Worm (Caenorhabditis elegans): Measurements from ENCODE around the gene Y34B4A.2.

ce11 chrX:5248754-5249153 lies 30.5 kb upstream of the Y34B4A.2 start:
- no peak for TF ChIP-seq tra-4 (tag; optimal IDR thresholded peaks at IDR 0.05)
- TF ChIP-seq ama-1 (optimal IDR thresholded peaks at IDR 0.05) = no peak
- TF ChIP-seq ets-7 (tag; optimal IDR thresholded peaks at IDR 0.05) = no peak
- TF ChIP-seq tbx-37 (GFP tag; conservative IDR thresholded peaks at IDR 0.05) = no peak
- no peak for TF ChIP-seq F13C5.2 (tag; optimal IDR thresholded peaks at IDR 0.05)
- no peak for TF ChIP-seq scrt-1 (GFP tag; IDR thresholded peaks at IDR 0.05)
- no peak for TF ChIP-seq flt-1 (GFP tag; IDR thresholded peaks at IDR 0.05)
- TF ChIP-seq pes-1 (GFP tag; IDR thresholded peaks at IDR 0.05) = no peak
- TF ChIP-seq ceh-36 (tag; optimal IDR thresholded peaks at IDR 0.05) = no peak
- no peak for TF ChIP-seq B0310.2 (tag; optimal IDR thresholded peaks at IDR 0.05)

Data from whole organism, early embryonic.